Fruit fly (Drosophila melanogaster): ENCODE measurements around the gene Tnpo.

DNA sequence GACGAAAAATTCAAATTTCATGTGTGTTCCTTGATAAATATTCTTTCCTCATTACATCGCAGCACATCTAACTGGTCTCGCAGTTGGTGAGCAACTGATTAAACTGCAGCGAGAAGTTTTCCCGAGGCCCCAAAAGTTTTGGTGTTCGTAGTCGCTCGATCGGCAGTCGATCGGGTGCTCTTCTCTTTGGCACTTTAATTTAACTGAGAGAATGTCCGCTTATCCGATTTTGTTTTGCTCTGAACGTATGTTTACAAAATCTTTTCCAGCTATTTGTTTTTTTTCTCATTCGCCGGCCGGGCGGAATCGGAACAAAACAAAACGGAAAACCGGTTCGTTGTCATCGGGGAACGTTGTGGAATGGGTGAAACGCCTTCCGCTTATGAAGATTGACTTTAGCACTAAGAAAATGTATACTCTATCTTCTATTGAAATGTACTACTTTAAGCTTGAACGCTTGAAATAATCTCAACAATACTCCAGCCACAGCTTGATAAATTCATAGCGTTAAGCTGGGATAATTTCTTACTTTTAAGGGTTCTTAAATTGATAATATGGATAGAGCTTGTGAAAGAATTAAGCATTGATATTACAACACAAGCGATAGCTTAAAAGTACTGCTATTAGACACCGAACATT lies 25.4 kb downstream of the Tnpo start:
- no peak for TF ChIP-seq usp (GFP tag; optimal IDR thresholded peaks at IDR 0.05)
- no peak for TF ChIP-seq CG8478 (optimal IDR thresholded peaks at IDR 0.05)
- TF ChIP-seq psq (optimal IDR thresholded peaks at IDR 0.05): peak; percentile 9
- no peak for TF ChIP-seq EcR (GFP tag; optimal IDR thresholded peaks at IDR 0.05)
- no peak for TF ChIP-seq Dll (optimal IDR thresholded peaks at IDR 0.05)
- no peak for TF ChIP-seq pan (optimal IDR thresholded peaks at IDR 0.05)

Data from whole organism.